Worm (Caenorhabditis elegans) whole organism, L4/young adult: ENCODE results near the gene acr-10.

Experiments used
- W03F9.2 ChIP-seq: fragments of 150-350 bp; optimal IDR thresholded peaks from 2 replicates; lab custom pipeline; 2014; ENCODE audit warnings: missing biosample characterization, missing genetic modification characterization
- dao-5 ChIP-seq: sonication (generic microtip); optimal IDR thresholded peaks from 2 replicates; lab custom pipeline; 2016; ENCODE audit warnings: missing genotype, missing genetic modification characterization, moderate library complexity, missing compliant biosample characterization

DNA sequence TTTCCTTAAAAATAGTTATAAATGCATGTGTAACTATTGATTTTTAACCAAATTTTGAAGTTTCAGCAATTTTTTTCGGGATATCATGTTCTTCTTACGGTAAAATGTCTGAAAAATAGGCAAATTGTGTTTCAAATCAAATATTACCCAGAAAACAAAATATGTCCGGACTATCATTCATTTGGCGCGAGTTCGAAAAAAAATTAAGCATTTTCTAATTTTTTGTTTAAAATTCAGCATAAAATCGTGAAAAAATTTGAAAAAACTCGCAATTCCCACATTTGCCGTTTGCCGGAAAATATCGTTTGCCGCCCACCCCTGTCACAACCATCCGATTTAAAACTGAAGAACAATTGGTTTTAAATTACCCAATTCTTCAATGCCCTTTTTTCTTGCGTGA, 30.4 kb upstream of the acr-10 start:
- TF ChIP-seq dao-5, result no peak
- no peak for TF ChIP-seq W03F9.2 (tag; lab: Kevin White, UChicago)
